Worm (Caenorhabditis elegans) whole organism, L3 larva: ENCODE data around the gene K12B6.4.

Experiments used
- R02D3.7 ChIP-seq: fragments of 150-350 bp; optimal IDR thresholded peaks from 2 replicates; lab custom pipeline; 2014; ENCODE audit warnings: missing biosample characterization, missing genetic modification characterization
- ZK546.5 ChIP-seq: sonication (generic microtip); optimal IDR thresholded peaks from 2 replicates; lab custom pipeline; 2017; ENCODE audit warnings: missing biosample characterization, missing genetic modification characterization
- aly-2 ChIP-seq: fragments of 150-350 bp; optimal IDR thresholded peaks from 2 replicates; lab custom pipeline; 2014; ENCODE audit warnings: missing biosample characterization, missing genetic modification characterization
- ama-1 ChIP-seq: fragments of 150-350 bp; optimal IDR thresholded peaks from 2 replicates; lab custom pipeline; 2018
- ceh-16 ChIP-seq: sonication (generic microtip); optimal IDR thresholded peaks from 2 replicates; lab custom pipeline; 2017; ENCODE audit warnings: missing biosample characterization, missing genetic modification characterization
- ceh-28 ChIP-seq: fragments of 150-350 bp; optimal IDR thresholded peaks from 2 replicates; lab custom pipeline; 2014; ENCODE audit warnings: missing biosample characterization, missing genetic modification reagents, missing genetic modification characterization
- ceh-82 ChIP-seq: fragments of 150-350 bp; optimal IDR thresholded peaks from 2 replicates; lab custom pipeline; 2014; ENCODE audit warnings: missing biosample characterization, missing genetic modification characterization
- ceh-9 ChIP-seq: sonication (generic microtip); optimal IDR thresholded peaks from 2 replicates; lab custom pipeline; 2018; ENCODE audit warnings: missing biosample characterization, missing genetic modification characterization
- elt-1 ChIP-seq: fragments of 150-350 bp; optimal IDR thresholded peaks from 2 replicates; lab custom pipeline; 2014; ENCODE audit warnings: missing biosample characterization, missing genetic modification characterization
- elt-2 ChIP-seq: sonication (generic microtip); optimal IDR thresholded peaks from 2 replicates; lab custom pipeline; 2016; ENCODE audit warnings: missing genetic modification reagents, mild to moderate bottlenecking, missing genetic modification characterization, missing compliant biosample characterization
- elt-3 ChIP-seq, 3 experiments: fragments of 150-350 bp in 1 of 3; sonication (generic microtip) in 2 of 3; optimal IDR thresholded peaks; 2 replicates in 2 of 3; 4 replicates in 1 of 3; lab custom pipeline; 2014 to 2017; ENCODE audit warnings: missing biosample characterization in 3 of 3, missing genetic modification characterization in 3 of 3
- eor-1 ChIP-seq, 2 experiments: fragments of 150-350 bp; optimal IDR thresholded peaks; 2 replicates each; lab custom pipeline; 2014 to 2018; ENCODE audit warnings: missing biosample characterization in 2 of 2, missing genetic modification characterization in 2 of 2
- fkh-10 ChIP-seq: sonication (generic microtip); optimal IDR thresholded peaks from 2 replicates; lab custom pipeline; 2017; ENCODE audit warnings: missing biosample characterization, missing genetic modification reagents, missing genetic modification characterization
- fkh-2 ChIP-seq: fragments of 150-350 bp; optimal IDR thresholded peaks from 2 replicates; lab custom pipeline; 2014; ENCODE audit warnings: missing biosample characterization, missing genetic modification reagents, missing genetic modification characterization
- fos-1 ChIP-seq: fragments of 150-350 bp; optimal IDR thresholded peaks from 2 replicates; lab custom pipeline; 2014; ENCODE audit warnings: missing biosample characterization, missing genetic modification characterization
- hmg-11 ChIP-seq: sonication (generic microtip); optimal IDR thresholded peaks from 2 replicates; lab custom pipeline; 2016; ENCODE audit warnings: missing genetic modification characterization, missing compliant biosample characterization
- jun-1 ChIP-seq: fragments of 150-350 bp; optimal IDR thresholded peaks from 2 replicates; lab custom pipeline; 2014; ENCODE audit warnings: missing biosample characterization, missing genetic modification reagents, missing genetic modification characterization
- lin-15B ChIP-seq: fragments of 150-350 bp; optimal IDR thresholded peaks from 2 replicates; lab custom pipeline; 2014; ENCODE audit warnings: missing biosample characterization, missing genetic modification characterization
- lin-39 ChIP-seq: fragments of 150-350 bp; optimal IDR thresholded peaks from 2 replicates; lab custom pipeline; 2018; ENCODE audit warnings: missing biosample characterization, missing genetic modification reagents, missing genetic modification characterization
- lsy-12 ChIP-seq: sonication (generic microtip); optimal IDR thresholded peaks from 2 replicates; lab custom pipeline; 2016; ENCODE audit warnings: mild to moderate bottlenecking, missing genetic modification characterization, missing compliant biosample characterization
- mdl-1 ChIP-seq: fragments of 150-350 bp; optimal IDR thresholded peaks from 2 replicates; lab custom pipeline; 2014; ENCODE audit warnings: missing biosample characterization, missing genetic modification characterization
- mml-1 ChIP-seq: fragments of 150-350 bp; sonication (generic microtip); optimal IDR thresholded peaks from 3 replicates; lab custom pipeline; 2014; ENCODE audit warnings: missing biosample characterization, missing genetic modification characterization
- nfya-1 ChIP-seq: sonication (generic microtip); optimal IDR thresholded peaks from 2 replicates; lab custom pipeline; 2017; ENCODE audit warnings: missing genetic modification characterization, mild to moderate bottlenecking, missing compliant biosample characterization, antibody characterized with exemption, moderate library complexity; ENCODE audit not compliant: insufficient read depth
- nhr-11 ChIP-seq: fragments of 150-350 bp; optimal IDR thresholded peaks from 2 replicates; lab custom pipeline; 2014; ENCODE audit warnings: missing biosample characterization, missing genetic modification characterization
- nhr-12 ChIP-seq: fragments of 150-350 bp; optimal IDR thresholded peaks from 2 replicates; lab custom pipeline; 2014; ENCODE audit warnings: missing biosample characterization, missing genetic modification characterization
- nhr-23 ChIP-seq: fragments of 150-350 bp; optimal IDR thresholded peaks from 2 replicates; lab custom pipeline; 2014; ENCODE audit warnings: missing biosample characterization, missing genetic modification reagents, missing genetic modification characterization
- nhr-237 ChIP-seq: fragments of 150-350 bp; optimal IDR thresholded peaks from 2 replicates; lab custom pipeline; 2014; ENCODE audit warnings: missing biosample characterization, missing genetic modification characterization
- nhr-25 ChIP-seq: sonication (generic microtip); optimal IDR thresholded peaks from 2 replicates; lab custom pipeline; 2017; ENCODE audit warnings: missing biosample characterization, missing genetic modification characterization
- nhr-28 ChIP-seq: fragments of 150-350 bp; optimal IDR thresholded peaks from 2 replicates; lab custom pipeline; 2014; ENCODE audit warnings: missing biosample characterization, missing genetic modification characterization
- nhr-43 ChIP-seq: sonication (generic microtip); optimal IDR thresholded peaks from 2 replicates; lab custom pipeline; 2016; ENCODE audit warnings: mild to moderate bottlenecking, missing genetic modification characterization, missing compliant biosample characterization; ENCODE audit not compliant: poor library complexity, severe bottlenecking
- nhr-67 ChIP-seq: fragments of 150-350 bp; optimal IDR thresholded peaks from 2 replicates; lab custom pipeline; 2014; ENCODE audit warnings: missing biosample characterization, missing genetic modification characterization
- nhr-76 ChIP-seq: fragments of 150-350 bp; sonication (generic microtip); optimal IDR thresholded peaks from 5 replicates; lab custom pipeline; 2014; ENCODE audit warnings: missing biosample characterization, missing genetic modification characterization
- pha-4 ChIP-seq: fragments of 150-350 bp; optimal IDR thresholded peaks from 2 replicates; lab custom pipeline; 2014; ENCODE audit warnings: missing biosample characterization, missing genetic modification reagents, missing genetic modification characterization
- pqm-1 ChIP-seq: fragments of 150-350 bp; optimal IDR thresholded peaks from 2 replicates; lab custom pipeline; 2017; ENCODE audit warnings: missing biosample characterization, missing genetic modification characterization, inconsistent platforms
- skn-1 ChIP-seq: fragments of 150-350 bp; optimal IDR thresholded peaks from 2 replicates; lab custom pipeline; 2014; ENCODE audit warnings: missing biosample characterization, missing genetic modification characterization
- snpc-4 ChIP-seq: fragments of 150-350 bp; optimal IDR thresholded peaks from 2 replicates; lab custom pipeline; 2014; ENCODE audit warnings: missing biosample characterization, missing genetic modification characterization
- tbx-2 ChIP-seq: sonication (generic microtip); optimal IDR thresholded peaks from 2 replicates; lab custom pipeline; 2016; ENCODE audit warnings: mild to moderate bottlenecking, missing genetic modification characterization, missing compliant biosample characterization
- unc-39 ChIP-seq: sonication (generic microtip); optimal IDR thresholded peaks from 4 replicates; lab custom pipeline; 2017; ENCODE audit warnings: missing biosample characterization, missing genetic modification characterization
- unc-62 ChIP-seq: fragments of 150-350 bp; sonication (generic microtip); optimal IDR thresholded peaks from 4 replicates; lab custom pipeline; 2014; ENCODE audit warnings: missing biosample characterization, missing genetic modification reagents, missing genetic modification characterization
- zag-1 ChIP-seq: fragments of 150-350 bp; optimal IDR thresholded peaks from 2 replicates; lab custom pipeline; 2014; ENCODE audit warnings: missing biosample characterization, missing genetic modification characterization
- ztf-11 ChIP-seq: fragments of 150-350 bp; optimal IDR thresholded peaks from 2 replicates; lab custom pipeline; 2014; ENCODE audit warnings: missing biosample characterization, missing genetic modification characterization
- ztf-4 ChIP-seq: fragments of 150-350 bp; optimal IDR thresholded peaks from 2 replicates; lab custom pipeline; 2014; ENCODE audit warnings: missing biosample characterization, missing genetic modification characterization

K12B6.4 gene

DNA sequence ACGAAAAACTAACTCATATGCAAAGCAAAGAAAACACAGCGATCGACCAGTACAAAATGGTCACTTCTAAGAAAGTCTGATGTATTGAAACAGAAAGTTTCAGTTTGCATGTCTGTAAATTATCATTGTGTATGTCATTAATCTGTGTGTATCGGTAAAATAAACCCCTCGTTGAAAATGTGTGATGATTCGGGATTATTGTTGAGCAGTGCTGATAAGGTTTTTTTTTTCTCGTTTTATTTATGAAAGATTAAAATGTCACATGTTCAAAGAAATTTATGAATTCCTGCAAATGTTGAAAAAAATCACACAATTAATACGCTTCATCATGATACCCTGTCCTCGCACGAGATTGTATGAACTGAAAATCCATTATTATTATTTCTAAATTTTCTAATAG lies 1.0 kb downstream of the K12B6.4 start:
- no peak for TF ChIP-seq ztf-11 (tag; lab: Kevin White, UChicago)
- TF ChIP-seq tbx-2, result no peak
- TF ChIP-seq mdl-1 (tag; lab: Kevin White, UChicago), result no peak
- TF ChIP-seq pqm-1 (tag; lab: Kevin White, UChicago), result peak; percentile 77
- peak; percentile 64 for TF ChIP-seq elt-2 (tag; lab: Kevin White, UChicago)

- TF ChIP-seq pqm-1 (tag; lab: Kevin White, UChicago) (peak; percentile 6), fos-1 (no peak), nhr-43 (peak; percentile 75), lsy-12 (tag; lab: Kevin White, UChicago) (peak; percentile 6), aly-2 (tag; lab: Kevin White, UChicago) (no peak), eor-1 (tag; optimal IDR thresholded peaks at IDR 0.05; lab: Kevin White, UChicago) (no peak), elt-2 (tag; lab: Kevin White, UChicago) (peak; percentile 51), nhr-28 (peak; percentile 46)
Measured at ce11 chrV:6278117-6279081, 2.7 kb downstream of the K12B6.4 start, which contains the start of gene fil-2. TSS of gene fil-2 (plus strand) at chrV:6279031.

DNA sequence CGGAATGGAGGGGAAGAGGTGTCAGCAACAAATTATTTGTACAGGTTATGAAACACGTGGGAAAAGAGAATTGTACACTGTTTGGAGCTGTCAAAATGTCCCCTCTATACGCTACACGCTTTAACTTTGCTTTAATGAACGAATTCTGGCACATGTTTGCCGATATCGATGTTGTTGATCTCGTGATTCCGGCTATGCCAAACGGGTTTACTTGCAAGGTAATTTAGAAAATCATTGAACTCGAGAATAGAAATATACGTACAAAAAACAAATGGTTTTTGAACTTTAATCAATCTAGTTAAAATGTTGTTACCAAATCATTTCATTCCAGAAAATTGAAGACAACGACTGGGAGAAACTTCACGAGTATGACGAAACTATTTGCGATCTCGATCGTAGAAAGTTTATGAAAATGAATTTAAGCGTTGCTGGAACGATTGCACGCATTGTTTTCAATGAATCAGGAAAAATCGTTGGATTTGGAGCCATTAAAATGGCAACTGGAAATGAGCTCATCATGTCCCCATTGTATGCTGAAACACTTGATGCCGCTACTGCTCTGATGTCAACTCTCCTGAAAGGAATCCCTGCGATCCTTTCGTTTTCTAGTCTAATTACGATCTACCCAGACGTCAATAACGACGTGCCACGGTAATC lies 3.8 kb downstream of the K12B6.4 start:
- TF ChIP-seq nhr-43 (peak; percentile 21), ama-1 (peak; percentile 2), elt-3 (tag; optimal IDR thresholded peaks at IDR 0.05; lab: Kevin White, UChicago) (no peak), ZK546.5 (no peak), jun-1 (peak; percentile 20), nhr-67 (tag; lab: Kevin White, UChicago) (no peak), nhr-12 (tag; lab: Kevin White, UChicago) (no peak), unc-39 (tag; lab: Kevin White, UChicago) (no peak), pqm-1 (tag; lab: Kevin White, UChicago) (no peak), nhr-25 (peak; percentile 41)

ce11 chrV:6276205-6276604 lies 4.9 kb downstream of the K12B6.4 start, which contains the start of gene F31F7.1:
TSS of gene F31F7.1 (plus strand) at chrV:6276439.
- TF ChIP-seq elt-1 (tag; lab: Kevin White, UChicago) (no peak), fos-1 (no peak), ztf-11 (tag; lab: Kevin White, UChicago) (no peak), snpc-4 (tag; lab: Kevin White, UChicago) (no peak), ztf-4 (tag; lab: Kevin White, UChicago) (no peak), ceh-82 (no peak), eor-1 (tag; optimal IDR thresholded peaks at IDR 0.05; lab: Kevin White, UChicago) (no peak), nhr-237 (tag; lab: Kevin White, UChicago) (no peak), nfya-1 (peak; percentile 16), unc-62 (no peak), R02D3.7 (tag; lab: Kevin White, UChicago) (no peak), lin-15B (no peak), nhr-23 (tag; lab: Kevin White, UChicago) (peak; percentile 27), tbx-2 (no peak), nhr-28 (no peak), ceh-9 (tag; lab: Kevin White, UChicago) (no peak), mml-1 (tag; lab: Kevin White, UChicago) (no peak), ceh-16 (tag; lab: Kevin White, UChicago) (no peak), aly-2 (tag; lab: Kevin White, UChicago) (no peak), lin-39 (tag; lab: Kevin White, UChicago) (no peak), nhr-43 (peak; percentile 84), nhr-12 (tag; lab: Kevin White, UChicago) (no peak), skn-1 (tag; lab: Kevin White, UChicago) (no peak), pqm-1 (tag; lab: Kevin White, UChicago) (peak; percentile 96), nhr-76 (tag; lab: Kevin White, UChicago) (no peak), ceh-28 (tag; lab: Kevin White, UChicago) (peak; percentile 22), zag-1 (no peak), pha-4 (peak; percentile 8), ZK546.5 (no peak), mdl-1 (tag; lab: Kevin White, UChicago) (no peak), nhr-67 (tag; lab: Kevin White, UChicago) (no peak), fkh-2 (tag; lab: Kevin White, UChicago) (no peak), nhr-11 (tag; lab: Kevin White, UChicago) (no peak), hmg-11 (tag; lab: Kevin White, UChicago) (no peak), fkh-10 (GFP tag; lab: Kevin White, UChicago) (no peak), elt-3 (tag; optimal IDR thresholded peaks at IDR 0.05; lab: Kevin White, UChicago) (peak in 1 of 3 experiments; percentile 75), nhr-25 (peak; percentile 72), elt-2 (tag; lab: Kevin White, UChicago) (peak; percentile 99), ama-1 (peak; percentile 86)
